Worm (Caenorhabditis elegans) whole organism, L4 larva: Measurements from ENCODE around the gene F58E6.4.

Experiments used
- F37D6.2 ChIP-seq: sonication (generic microtip); optimal IDR thresholded peaks from 2 replicates; lab custom pipeline; 2016; ENCODE audit warnings: mild to moderate bottlenecking, missing genetic modification characterization, missing compliant biosample characterization
- F44E2.7 ChIP-seq: fragments of 200-800 bp; sonication (Bioruptor generic); IDR thresholded peaks from 2 replicates; pipeline ENCODE4 v2.1.2; 2022; ENCODE audit warnings: missing genetic modification characterization, missing compliant biosample characterization
- arid-1 ChIP-seq: fragments of 200-800 bp; sonication (Bioruptor generic); conservative IDR thresholded peaks from 2 replicates; pipeline ENCODE4 v1.3.6; 2022; ENCODE audit warnings: missing genetic modification reagents, missing genetic modification characterization, missing compliant biosample characterization
- ceh-20 ChIP-seq: fragments of 200-800 bp; sonication (Bioruptor generic); IDR thresholded peaks from 2 replicates; pipeline ENCODE4 v1.3.6; 2022; ENCODE audit warnings: missing genetic modification reagents, missing genetic modification characterization, missing compliant biosample characterization
- ctbp-1 ChIP-seq: fragments of 200-800 bp; sonication (Bioruptor generic); IDR thresholded peaks from 2 replicates; pipeline ENCODE4 v1.3.6; 2022; ENCODE audit warnings: missing genetic modification reagents, missing genetic modification characterization, missing compliant biosample characterization
- daf-8 ChIP-seq: fragments of 200-800 bp; sonication (Bioruptor generic); IDR thresholded peaks from 2 replicates; pipeline ENCODE4 v1.3.6; 2022; ENCODE audit warnings: missing genetic modification characterization, missing compliant biosample characterization
- duxl-1 ChIP-seq: sonication (generic microtip); optimal IDR thresholded peaks from 2 replicates; lab custom pipeline; 2016; ENCODE audit warnings: mild to moderate bottlenecking, missing genetic modification characterization, moderate library complexity, missing compliant biosample characterization; ENCODE audit not compliant: poor library complexity
- dve-1 ChIP-seq: sonication (generic microtip); optimal IDR thresholded peaks from 2 replicates; lab custom pipeline; 2017; ENCODE audit warnings: antibody characterized with exemption, mild to moderate bottlenecking, missing genetic modification characterization, missing compliant biosample characterization; ENCODE audit not compliant: insufficient read depth
- fos-1 ChIP-seq: fragments of 150-350 bp; optimal IDR thresholded peaks from 2 replicates; lab custom pipeline; 2014; ENCODE audit warnings: missing biosample characterization, missing genetic modification characterization
- hif-1 ChIP-seq, 2 experiments: sonication (generic microtip); optimal IDR thresholded peaks; 2 replicates each; lab custom pipeline; 2016 to 2017; ENCODE audit warnings: missing compliant biosample characterization in 2 of 2, missing genetic modification characterization in 2 of 2, missing genetic modification reagents in 2 of 2, missing genotype in 2 of 2, mild to moderate bottlenecking in 1 of 2
- hlh-11 ChIP-seq: fragments of 200-800 bp; sonication (Bioruptor generic); optimal IDR thresholded peaks from 2 replicates; lab custom pipeline; 2018; ENCODE audit warnings: mild to moderate bottlenecking, missing genetic modification characterization, missing compliant biosample characterization
- hlh-30 ChIP-seq: sonication (generic microtip); optimal IDR thresholded peaks from 2 replicates; lab custom pipeline; 2017; ENCODE audit warnings: antibody characterized with exemption, mild to moderate bottlenecking, missing genetic modification characterization, missing compliant biosample characterization; ENCODE audit not compliant: insufficient read depth
- lim-7 ChIP-seq: fragments of 200-800 bp; sonication (Bioruptor generic); IDR thresholded peaks from 2 replicates; pipeline ENCODE4 v1.3.6; 2022; ENCODE audit warnings: missing genetic modification characterization, missing compliant biosample characterization
- lin-1 ChIP-seq: fragments of 200-800 bp; sonication (Bioruptor generic); IDR thresholded peaks from 2 replicates; pipeline ENCODE4 v1.3.6; 2022; ENCODE audit warnings: missing genetic modification reagents, missing genetic modification characterization, missing compliant biosample characterization
- lin-13 ChIP-seq: fragments of 150-350 bp; optimal IDR thresholded peaks from 2 replicates; lab custom pipeline; 2014; ENCODE audit warnings: missing biosample characterization, missing genetic modification reagents, missing genetic modification characterization
- lin-38 ChIP-seq: fragments of 200-800 bp; sonication (Bioruptor generic); IDR thresholded peaks from 2 replicates; pipeline ENCODE4 v1.3.6; 2022; ENCODE audit warnings: missing genetic modification reagents, missing genetic modification characterization, missing compliant biosample characterization
- mdl-1 ChIP-seq, 2 experiments: fragments of 150-350 bp in 1 of 2; sonication (generic microtip) in 1 of 2; optimal IDR thresholded peaks; 2 replicates each; lab custom pipeline; 2014 to 2017; ENCODE audit warnings: missing biosample characterization in 2 of 2, missing genetic modification characterization in 2 of 2
- mdt-29 ChIP-seq: fragments of 200-800 bp; sonication (Bioruptor generic); IDR thresholded peaks from 2 replicates; pipeline ENCODE4 v1.3.6; 2022; ENCODE audit warnings: missing genetic modification reagents, missing genetic modification characterization, missing compliant biosample characterization
- mxl-3 ChIP-seq: fragments of 200-800 bp; sonication (Bioruptor generic); optimal IDR thresholded peaks from 2 replicates; lab custom pipeline; 2018; ENCODE audit warnings: mild to moderate bottlenecking, missing genetic modification characterization, missing compliant biosample characterization
- nhr-102 ChIP-seq: sonication (generic microtip); optimal IDR thresholded peaks from 2 replicates; lab custom pipeline; 2016; ENCODE audit warnings: mild to moderate bottlenecking, missing genetic modification characterization, moderate library complexity, missing compliant biosample characterization
- nhr-42 ChIP-seq: fragments of 200-800 bp; sonication (Bioruptor generic); IDR thresholded peaks from 2 replicates; pipeline ENCODE4 v1.3.6; 2022; ENCODE audit warnings: missing genetic modification characterization, missing compliant biosample characterization
- nhr-48 ChIP-seq: sonication (generic microtip); optimal IDR thresholded peaks from 2 replicates; lab custom pipeline; 2016; ENCODE audit warnings: mild to moderate bottlenecking, missing genetic modification characterization, missing compliant biosample characterization
- php-3 ChIP-seq: fragments of 200-800 bp; sonication (Bioruptor generic); IDR thresholded peaks from 2 replicates; pipeline ENCODE4 v1.3.6; 2022; ENCODE audit warnings: missing genetic modification reagents, missing genetic modification characterization, missing compliant biosample characterization
- pqm-1 ChIP-seq: sonication (generic microtip); optimal IDR thresholded peaks from 2 replicates; lab custom pipeline; 2017; ENCODE audit warnings: missing biosample characterization, missing genetic modification characterization
- sdz-12 ChIP-seq: fragments of 200-800 bp; sonication (Bioruptor generic); optimal IDR thresholded peaks from 2 replicates; lab custom pipeline; 2018; ENCODE audit warnings: mild to moderate bottlenecking, missing genetic modification characterization, missing compliant biosample characterization
- set-16 ChIP-seq: fragments of 200-800 bp; sonication (Bioruptor generic); IDR thresholded peaks from 2 replicates; pipeline ENCODE4 v1.3.6; 2022; ENCODE audit warnings: missing genetic modification reagents, missing genetic modification characterization, missing compliant biosample characterization
- snpc-1.2 ChIP-seq: fragments of 200-800 bp; sonication (Bioruptor generic); IDR thresholded peaks from 2 replicates; pipeline ENCODE4 v1.3.6; 2022; ENCODE audit warnings: missing genetic modification reagents, missing genetic modification characterization, missing compliant biosample characterization
- snpc-4 ChIP-seq: fragments of 150-350 bp; optimal IDR thresholded peaks from 2 replicates; lab custom pipeline; 2014; ENCODE audit warnings: missing biosample characterization, missing genetic modification characterization
- tra-1 ChIP-seq: fragments of 200-800 bp; sonication (Bioruptor generic); IDR thresholded peaks from 2 replicates; pipeline ENCODE4 v1.3.6; 2022; ENCODE audit warnings: missing genetic modification reagents, missing genetic modification characterization, missing compliant biosample characterization
- unc-39 ChIP-seq: sonication (generic microtip); optimal IDR thresholded peaks from 2 replicates; lab custom pipeline; 2017; ENCODE audit warnings: missing biosample characterization, missing genetic modification characterization
- unc-62 ChIP-seq, 3 experiments: fragments of 150-350 bp in 1 of 3; sonication (generic microtip); optimal IDR thresholded peaks in 2 of 3; peaks in 1 of 3; 1 replicate in 1 of 3; 2 replicates in 2 of 3; lab custom pipeline; 2014 to 2017; ENCODE audit warnings: missing biosample characterization in 3 of 3, missing genetic modification characterization in 3 of 3, missing genetic modification reagents in 3 of 3, missing genotype in 1 of 3
- vab-7 ChIP-seq: fragments of 200-800 bp; sonication (Bioruptor generic); IDR thresholded peaks from 2 replicates; pipeline ENCODE4 v1.3.6; 2022; ENCODE audit warnings: missing genetic modification reagents, missing genetic modification characterization, missing compliant biosample characterization
- zag-1 ChIP-seq: fragments of 150-350 bp; optimal IDR thresholded peaks from 2 replicates; lab custom pipeline; 2014; ENCODE audit warnings: missing biosample characterization, missing genetic modification characterization
- zfp-2 ChIP-seq: sonication (generic microtip); optimal IDR thresholded peaks from 2 replicates; lab custom pipeline; 2016; ENCODE audit warnings: mild to moderate bottlenecking, missing genetic modification characterization, missing compliant biosample characterization

Gene F58E6.4

DNA sequence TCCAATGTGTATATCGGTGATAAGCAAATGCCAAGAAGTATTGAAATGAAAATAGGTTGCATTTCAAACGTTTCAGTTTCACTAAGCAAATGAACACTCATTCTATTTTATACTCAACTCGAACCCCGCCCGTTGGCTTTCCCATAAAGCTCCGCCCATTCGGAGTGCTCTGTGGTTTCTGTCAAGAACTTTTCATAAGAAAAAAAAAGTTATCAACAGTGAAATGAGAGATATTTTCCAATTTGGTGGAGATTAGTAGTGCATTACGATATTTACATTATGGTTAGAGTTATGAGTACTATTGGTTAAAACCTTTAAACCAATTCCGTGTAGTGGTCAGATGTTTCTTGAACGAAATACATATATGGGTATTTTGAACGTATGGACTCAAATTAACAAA is at the start of gene F58E6.4:
F58E6.4 (minus strand) TSS at position 101 of the 400 bp plus-strand sequence.
- TF ChIP-seq lin-1 (GFP tag; lab: Robert Waterston, UW): no peak
- no peak for TF ChIP-seq daf-8 (GFP tag; lab: Robert Waterston, UW)
- no peak for TF ChIP-seq mdt-29 (GFP tag; lab: Robert Waterston, UW)
- TF ChIP-seq sdz-12 (GFP tag; lab: Kevin White, UChicago): no peak
- no peak for TF ChIP-seq fos-1
- TF ChIP-seq zfp-2 (tag; lab: Kevin White, UChicago): no peak

ce11 chrV:9799076-9799475 is 48.9 kb upstream of the F58E6.4 start, which contains the start of gene F46B6.13:
F46B6.13 (minus strand) TSS chrV:9799176.
- TF ChIP-seq daf-8 (GFP tag; lab: Robert Waterston, UW): no peak
- no peak for TF ChIP-seq lim-7 (GFP tag; lab: Robert Waterston, UW)
- no peak for TF ChIP-seq mdt-29 (GFP tag; lab: Robert Waterston, UW)
- no peak for TF ChIP-seq zag-1 (tag; lab: Kevin White, UChicago)
- no peak for TF ChIP-seq lin-13 (GFP tag; lab: Kevin White, UChicago)
- no peak for TF ChIP-seq zfp-2 (tag; lab: Kevin White, UChicago)
- no peak for TF ChIP-seq dve-1 (tag; lab: Kevin White, UChicago)
- TF ChIP-seq vab-7 (GFP tag; lab: Robert Waterston, UW): no peak
- no peak for TF ChIP-seq hif-1 (tag; optimal IDR thresholded peaks at IDR 0.05; lab: Kevin White, UChicago)
- TF ChIP-seq hlh-30 (tag; lab: Kevin White, UChicago): no peak
- no peak for TF ChIP-seq mdl-1 (tag; optimal IDR thresholded peaks at IDR 0.05; lab: Kevin White, UChicago)
- no peak for TF ChIP-seq sdz-12 (GFP tag; lab: Kevin White, UChicago)
- TF ChIP-seq nhr-102 (tag; lab: Kevin White, UChicago): no peak

ce11 chrV:9798212-9798611 is 48.0 kb upstream of the F58E6.4 start:
- TF ChIP-seq F37D6.2 (tag; lab: Kevin White, UChicago): no peak
- no peak for TF ChIP-seq ctbp-1 (GFP tag; lab: Robert Waterston, UW)
- peak in 1 of 2 experiments; percentile 61 for TF ChIP-seq unc-62 (GFP tag; optimal IDR thresholded peaks at IDR 0.05 in 1 of 2; lab: Kevin White, UChicago)
- TF ChIP-seq unc-62 (tag; optimal IDR thresholded peaks at IDR 0.05; lab: Kevin White, UChicago): no peak

DNA sequence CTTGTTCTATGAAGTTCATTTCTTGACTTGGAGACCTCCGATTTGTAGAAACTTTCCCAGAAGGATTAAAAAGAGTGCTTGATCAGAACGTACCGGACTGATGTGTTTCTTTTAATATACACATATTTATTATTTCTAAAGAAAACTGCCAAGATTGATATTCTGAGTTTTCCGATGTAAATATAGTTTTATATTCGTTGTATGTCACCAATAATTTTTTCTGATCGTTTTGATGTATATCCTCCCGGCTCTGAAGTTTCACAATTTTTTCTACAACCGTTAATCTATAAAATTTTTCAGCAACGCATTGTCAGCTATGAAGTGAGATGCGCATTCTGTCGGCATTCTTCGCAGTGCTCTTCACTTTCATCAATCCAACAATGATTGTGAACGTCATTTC is 46.4 kb upstream of the F58E6.4 start, which contains the start of gene F46B6.9:
F46B6.9 (plus strand) TSS at position 301 of the 400 bp plus-strand sequence.
- TF ChIP-seq lin-13 (GFP tag; lab: Kevin White, UChicago): no peak
- no peak for TF ChIP-seq hlh-11 (tag; lab: Kevin White, UChicago)
- TF ChIP-seq tra-1 (GFP tag; lab: Robert Waterston, UW): no peak
- TF ChIP-seq unc-62 (GFP tag; optimal IDR thresholded peaks at IDR 0.05 in 1 of 2; lab: Kevin White, UChicago): no peak
- TF ChIP-seq unc-62 (tag; optimal IDR thresholded peaks at IDR 0.05; lab: Kevin White, UChicago): no peak
- no peak for TF ChIP-seq pqm-1 (tag; lab: Kevin White, UChicago)

DNA sequence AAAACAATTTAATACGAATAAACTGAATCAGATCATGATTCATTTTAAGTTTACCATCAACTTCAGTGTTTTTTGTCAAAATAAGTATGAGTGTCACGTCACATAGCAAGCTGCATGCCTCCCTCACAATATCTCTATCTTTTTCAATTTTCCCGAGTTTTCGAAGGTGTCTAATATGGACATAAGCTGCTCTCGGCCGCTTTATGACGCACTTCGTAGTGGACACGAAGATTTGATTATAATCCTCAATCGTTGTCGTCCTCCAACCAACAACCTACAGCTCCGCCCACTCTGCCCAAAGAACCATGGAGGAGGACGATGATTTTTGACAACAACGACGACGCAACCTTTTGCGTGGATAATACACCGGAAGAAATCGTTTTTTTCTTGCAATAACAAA is 45.8 kb upstream of the F58E6.4 start:
- TF ChIP-seq arid-1 (GFP tag; lab: Robert Waterston, UW) (no peak), set-16 (GFP tag; lab: Robert Waterston, UW) (no peak), duxl-1 (tag; lab: Kevin White, UChicago) (no peak), hlh-30 (tag; lab: Kevin White, UChicago) (no peak), snpc-4 (no peak), lin-13 (GFP tag; lab: Kevin White, UChicago) (no peak), nhr-42 (GFP tag; lab: Robert Waterston, UW) (no peak), unc-62 (GFP tag; optimal IDR thresholded peaks at IDR 0.05 in 1 of 2; lab: Kevin White, UChicago) (no peak), unc-62 (tag; optimal IDR thresholded peaks at IDR 0.05; lab: Kevin White, UChicago) (no peak), unc-39 (no peak), lin-38 (GFP tag; lab: Robert Waterston, UW) (no peak), ceh-20 (GFP tag; lab: Robert Waterston, UW) (no peak), nhr-48 (tag; lab: Kevin White, UChicago) (no peak), snpc-1.2 (GFP tag; lab: Robert Waterston, UW) (no peak), F44E2.7 (GFP tag; lab: Robert Waterston, UW) (no peak), php-3 (GFP tag; lab: Robert Waterston, UW) (no peak), mxl-3 (GFP tag; lab: Kevin White, UChicago) (no peak)
